Worm (Caenorhabditis elegans): ENCODE measurements around the gene F38B6.8.

- no peak for TF ChIP-seq klf-2 (GFP tag; conservative IDR thresholded peaks at IDR 0.05)
- TF ChIP-seq cog-1 (tag; optimal IDR thresholded peaks at IDR 0.05): no peak
- no peak for TF ChIP-seq ztf-23 (GFP tag; IDR thresholded peaks at IDR 0.05)
- TF ChIP-seq flt-1 (GFP tag; IDR thresholded peaks at IDR 0.05): no peak
- no peak for TF ChIP-seq med-1 (GFP tag; optimal IDR thresholded peaks at IDR 0.05; ENCODE audit: insufficient read depth)
- TF ChIP-seq ztf-29 (GFP tag; IDR thresholded peaks at IDR 0.05): no peak
- no peak for TF ChIP-seq tab-1 (GFP tag; IDR thresholded peaks at IDR 0.05)
These were observed 46.3 kb upstream of the F38B6.8 start for ce11 chrX:6728820-6729396.

Data from whole organism, midembryonic.